Worm (Caenorhabditis elegans) whole organism, L3 larva: ENCODE results near the gene sre-27.

Source experiments
- R02D3.7 ChIP-seq: fragments of 150-350 bp; optimal IDR thresholded peaks from 2 replicates; lab custom pipeline; 2014; ENCODE audit warnings: missing biosample characterization, missing genetic modification characterization
- ZK546.5 ChIP-seq: sonication (generic microtip); optimal IDR thresholded peaks from 2 replicates; lab custom pipeline; 2017; ENCODE audit warnings: missing biosample characterization, missing genetic modification characterization
- aly-2 ChIP-seq: fragments of 150-350 bp; optimal IDR thresholded peaks from 2 replicates; lab custom pipeline; 2014; ENCODE audit warnings: missing biosample characterization, missing genetic modification characterization
- ceh-16 ChIP-seq: sonication (generic microtip); optimal IDR thresholded peaks from 2 replicates; lab custom pipeline; 2017; ENCODE audit warnings: missing biosample characterization, missing genetic modification characterization
- ceh-28 ChIP-seq: fragments of 150-350 bp; optimal IDR thresholded peaks from 2 replicates; lab custom pipeline; 2014; ENCODE audit warnings: missing biosample characterization, missing genetic modification reagents, missing genetic modification characterization
- ceh-82 ChIP-seq: fragments of 150-350 bp; optimal IDR thresholded peaks from 2 replicates; lab custom pipeline; 2014; ENCODE audit warnings: missing biosample characterization, missing genetic modification characterization
- ceh-9 ChIP-seq: sonication (generic microtip); optimal IDR thresholded peaks from 2 replicates; lab custom pipeline; 2018; ENCODE audit warnings: missing biosample characterization, missing genetic modification characterization
- daf-12 ChIP-seq: fragments of 150-350 bp; optimal IDR thresholded peaks from 2 replicates; lab custom pipeline; 2014; ENCODE audit warnings: missing biosample characterization, missing genetic modification reagents, missing genetic modification characterization
- egl-27 ChIP-seq: sonication (generic microtip); optimal IDR thresholded peaks from 4 replicates; lab custom pipeline; 2017; ENCODE audit warnings: missing biosample characterization, missing genetic modification reagents, missing genetic modification characterization
- egl-5 ChIP-seq: fragments of 150-350 bp; optimal IDR thresholded peaks from 2 replicates; lab custom pipeline; 2017; ENCODE audit warnings: missing biosample characterization, missing genetic modification reagents, missing genetic modification characterization, inconsistent platforms
- elt-1 ChIP-seq: fragments of 150-350 bp; optimal IDR thresholded peaks from 2 replicates; lab custom pipeline; 2014; ENCODE audit warnings: missing biosample characterization, missing genetic modification characterization
- fkh-10 ChIP-seq: sonication (generic microtip); optimal IDR thresholded peaks from 2 replicates; lab custom pipeline; 2017; ENCODE audit warnings: missing biosample characterization, missing genetic modification reagents, missing genetic modification characterization
- fkh-2 ChIP-seq: fragments of 150-350 bp; optimal IDR thresholded peaks from 2 replicates; lab custom pipeline; 2014; ENCODE audit warnings: missing biosample characterization, missing genetic modification reagents, missing genetic modification characterization
- fos-1 ChIP-seq: fragments of 150-350 bp; optimal IDR thresholded peaks from 2 replicates; lab custom pipeline; 2014; ENCODE audit warnings: missing biosample characterization, missing genetic modification characterization
- hmg-11 ChIP-seq: sonication (generic microtip); optimal IDR thresholded peaks from 2 replicates; lab custom pipeline; 2016; ENCODE audit warnings: missing genetic modification characterization, missing compliant biosample characterization
- jun-1 ChIP-seq: fragments of 150-350 bp; optimal IDR thresholded peaks from 2 replicates; lab custom pipeline; 2014; ENCODE audit warnings: missing biosample characterization, missing genetic modification reagents, missing genetic modification characterization
- lin-15B ChIP-seq: fragments of 150-350 bp; optimal IDR thresholded peaks from 2 replicates; lab custom pipeline; 2014; ENCODE audit warnings: missing biosample characterization, missing genetic modification characterization
- lin-39 ChIP-seq: fragments of 150-350 bp; optimal IDR thresholded peaks from 2 replicates; lab custom pipeline; 2018; ENCODE audit warnings: missing biosample characterization, missing genetic modification reagents, missing genetic modification characterization
- lsy-12 ChIP-seq: sonication (generic microtip); optimal IDR thresholded peaks from 2 replicates; lab custom pipeline; 2016; ENCODE audit warnings: mild to moderate bottlenecking, missing genetic modification characterization, missing compliant biosample characterization
- mdl-1 ChIP-seq: fragments of 150-350 bp; optimal IDR thresholded peaks from 2 replicates; lab custom pipeline; 2014; ENCODE audit warnings: missing biosample characterization, missing genetic modification characterization
- mml-1 ChIP-seq: fragments of 150-350 bp; sonication (generic microtip); optimal IDR thresholded peaks from 3 replicates; lab custom pipeline; 2014; ENCODE audit warnings: missing biosample characterization, missing genetic modification characterization
- nhr-11 ChIP-seq: fragments of 150-350 bp; optimal IDR thresholded peaks from 2 replicates; lab custom pipeline; 2014; ENCODE audit warnings: missing biosample characterization, missing genetic modification characterization
- nhr-12 ChIP-seq: fragments of 150-350 bp; optimal IDR thresholded peaks from 2 replicates; lab custom pipeline; 2014; ENCODE audit warnings: missing biosample characterization, missing genetic modification characterization
- nhr-23 ChIP-seq: fragments of 150-350 bp; optimal IDR thresholded peaks from 2 replicates; lab custom pipeline; 2014; ENCODE audit warnings: missing biosample characterization, missing genetic modification reagents, missing genetic modification characterization
- nhr-28 ChIP-seq: fragments of 150-350 bp; optimal IDR thresholded peaks from 2 replicates; lab custom pipeline; 2014; ENCODE audit warnings: missing biosample characterization, missing genetic modification characterization
- nhr-67 ChIP-seq: fragments of 150-350 bp; optimal IDR thresholded peaks from 2 replicates; lab custom pipeline; 2014; ENCODE audit warnings: missing biosample characterization, missing genetic modification characterization
- nhr-76 ChIP-seq: fragments of 150-350 bp; sonication (generic microtip); optimal IDR thresholded peaks from 5 replicates; lab custom pipeline; 2014; ENCODE audit warnings: missing biosample characterization, missing genetic modification characterization
- nhr-77 ChIP-seq: fragments of 150-350 bp; optimal IDR thresholded peaks from 2 replicates; lab custom pipeline; 2014; ENCODE audit warnings: missing biosample characterization, missing genetic modification characterization
- pqm-1 ChIP-seq: fragments of 150-350 bp; optimal IDR thresholded peaks from 2 replicates; lab custom pipeline; 2017; ENCODE audit warnings: missing biosample characterization, missing genetic modification characterization, inconsistent platforms
- sea-2 ChIP-seq: fragments of 150-350 bp; sonication (generic microtip); optimal IDR thresholded peaks from 4 replicates; lab custom pipeline; 2014; ENCODE audit warnings: missing biosample characterization, missing genetic modification reagents, missing genetic modification characterization
- tbx-2 ChIP-seq: sonication (generic microtip); optimal IDR thresholded peaks from 2 replicates; lab custom pipeline; 2016; ENCODE audit warnings: mild to moderate bottlenecking, missing genetic modification characterization, missing compliant biosample characterization
- unc-62 ChIP-seq: fragments of 150-350 bp; sonication (generic microtip); optimal IDR thresholded peaks from 4 replicates; lab custom pipeline; 2014; ENCODE audit warnings: missing biosample characterization, missing genetic modification reagents, missing genetic modification characterization
- zag-1 ChIP-seq: fragments of 150-350 bp; optimal IDR thresholded peaks from 2 replicates; lab custom pipeline; 2014; ENCODE audit warnings: missing biosample characterization, missing genetic modification characterization
- ztf-11 ChIP-seq: fragments of 150-350 bp; optimal IDR thresholded peaks from 2 replicates; lab custom pipeline; 2014; ENCODE audit warnings: missing biosample characterization, missing genetic modification characterization
- ztf-4 ChIP-seq: fragments of 150-350 bp; optimal IDR thresholded peaks from 2 replicates; lab custom pipeline; 2014; ENCODE audit warnings: missing biosample characterization, missing genetic modification characterization

The sre-27 gene

DNA sequence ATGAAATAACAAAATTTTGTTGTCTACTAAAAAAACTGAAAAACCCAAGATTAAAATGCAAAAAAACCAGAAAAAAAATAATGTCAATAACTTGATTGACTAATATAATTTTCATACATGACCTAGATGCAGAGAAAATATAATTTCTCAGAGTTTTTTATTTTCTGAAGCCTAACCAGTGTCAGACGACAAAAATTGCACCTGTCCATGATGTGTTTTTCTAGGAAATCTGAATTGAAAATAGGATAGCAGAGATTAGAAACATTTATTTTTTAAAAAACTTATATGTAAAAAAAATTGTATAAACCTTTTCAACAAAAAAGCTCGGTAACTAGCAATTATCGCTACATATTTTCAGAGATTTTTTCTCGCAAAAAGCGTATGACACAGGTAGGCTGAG is 582 bp upstream of the sre-27 start:
- TF ChIP-seq elt-1 (tag; lab: Kevin White, UChicago), result no peak
- no peak for TF ChIP-seq mdl-1 (tag; lab: Kevin White, UChicago)
- TF ChIP-seq egl-5, result no peak
- no peak for TF ChIP-seq ceh-28 (tag; lab: Kevin White, UChicago)
- TF ChIP-seq nhr-12 (tag; lab: Kevin White, UChicago), result no peak
- no peak for TF ChIP-seq ztf-4
- no peak for TF ChIP-seq fkh-2 (tag; lab: Kevin White, UChicago)
- no peak for TF ChIP-seq hmg-11 (tag; lab: Kevin White, UChicago)
- no peak for TF ChIP-seq tbx-2
- TF ChIP-seq, all 47 proteins: peak for 0

DNA sequence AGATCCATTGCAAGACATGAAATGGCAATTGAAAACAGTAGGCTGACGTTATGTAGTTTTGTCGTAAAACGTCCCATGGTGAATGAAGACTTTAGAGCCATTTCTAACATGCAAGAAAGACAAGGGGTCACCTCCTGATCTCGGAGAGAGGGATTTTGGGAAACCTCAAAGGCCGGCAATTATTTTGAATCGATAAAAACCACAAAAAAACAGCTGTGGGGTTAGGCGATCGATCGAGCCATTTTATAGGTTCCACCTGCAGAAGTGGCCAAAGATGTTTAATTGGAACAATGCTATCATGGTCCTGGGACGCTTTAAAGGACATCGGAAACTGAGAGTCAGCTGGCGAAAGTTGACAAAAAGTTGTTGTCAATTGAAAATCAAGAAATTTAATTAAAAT is 2.6 kb downstream of the sre-27 start, which contains the start of gene Y57A10C.11:
Gene Y57A10C.11 (minus strand): TSS at position 101 of the 400 bp plus-strand sequence.
- TF ChIP-seq nhr-28 (tag; lab: Kevin White, UChicago) (no peak), lin-15B (tag; lab: Kevin White, UChicago) (no peak), egl-5 (no peak), nhr-11 (no peak), fos-1 (tag; lab: Kevin White, UChicago) (no peak), lin-39 (tag; lab: Kevin White, UChicago) (no peak), sea-2 (no peak), unc-62 (no peak), ZK546.5 (no peak)

DNA sequence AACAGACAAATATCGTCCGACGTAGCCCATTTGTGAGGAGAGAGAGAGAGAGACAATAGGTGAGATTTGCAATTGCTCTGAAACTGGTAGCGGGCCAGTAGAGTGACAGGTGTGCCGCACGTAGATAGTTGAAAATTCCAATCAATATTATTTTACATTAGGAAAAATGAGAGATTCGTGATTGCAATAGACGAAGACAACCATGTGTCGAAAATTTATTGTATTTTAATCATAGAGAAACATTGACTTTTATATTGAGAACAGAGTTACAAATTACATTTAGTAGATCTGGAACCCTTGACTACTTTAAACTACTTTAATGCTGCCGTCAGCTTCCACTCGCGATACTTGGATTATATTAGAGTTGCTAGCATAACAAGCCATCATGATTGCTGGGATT is 5.0 kb downstream of the sre-27 start, which contains the start of gene Y57A10C.1:
Gene Y57A10C.1 (minus strand): TSS at position 101 of the 400 bp plus-strand sequence.
- no peak for TF ChIP-seq ceh-16 (tag; lab: Kevin White, UChicago)
- TF ChIP-seq jun-1 (tag; lab: Kevin White, UChicago), result no peak
- no peak for TF ChIP-seq egl-27
- no peak for TF ChIP-seq nhr-11
- no peak for TF ChIP-seq nhr-76
- no peak for TF ChIP-seq egl-5
- no peak for TF ChIP-seq ceh-28 (tag; lab: Kevin White, UChicago)
- no peak for TF ChIP-seq fkh-2 (tag; lab: Kevin White, UChicago)
- TF ChIP-seq ztf-11 (tag; lab: Kevin White, UChicago), result no peak
- TF ChIP-seq zag-1 (tag; lab: Kevin White, UChicago), result no peak
- no peak for TF ChIP-seq pqm-1 (tag; lab: Kevin White, UChicago)
- TF ChIP-seq ceh-9 (tag; lab: Kevin White, UChicago), result no peak
- TF ChIP-seq, all 47 proteins: peak for 0

DNA sequence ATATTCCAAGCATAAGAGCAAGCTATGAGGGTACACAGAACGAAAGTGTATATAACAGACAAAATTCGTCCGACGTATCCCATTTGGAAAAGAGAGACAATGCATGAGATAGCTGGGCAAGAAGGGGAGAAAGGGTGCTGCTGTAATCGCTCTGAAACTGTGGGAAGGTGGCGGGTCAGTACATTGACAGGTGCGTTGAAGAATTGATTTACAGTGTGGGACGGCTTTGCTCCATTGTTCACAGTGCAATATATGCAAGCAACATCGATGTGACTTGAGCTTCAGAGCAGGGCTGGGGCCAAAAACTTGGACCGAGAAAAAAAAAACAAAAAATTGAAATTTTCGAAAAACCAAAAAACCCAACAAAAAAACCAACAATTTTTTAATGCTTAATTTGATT is 7.3 kb downstream of the sre-27 start, which contains the start of gene F57G9.3:
Gene F57G9.3 (minus strand): TSS at position 101 of the 400 bp plus-strand sequence.
- TF ChIP-seq nhr-12 (tag; lab: Kevin White, UChicago), result no peak
- no peak for TF ChIP-seq nhr-77 (tag; lab: Kevin White, UChicago)
- TF ChIP-seq unc-62, result no peak
- no peak for TF ChIP-seq jun-1 (tag; lab: Kevin White, UChicago)
- no peak for TF ChIP-seq ZK546.5
- TF ChIP-seq fkh-2 (tag; lab: Kevin White, UChicago), result no peak
- TF ChIP-seq aly-2 (tag; lab: Kevin White, UChicago), result no peak
- no peak for TF ChIP-seq zag-1 (tag; lab: Kevin White, UChicago)
- TF ChIP-seq hmg-11 (tag; lab: Kevin White, UChicago), result no peak
- no peak for TF ChIP-seq mdl-1 (tag; lab: Kevin White, UChicago)
- TF ChIP-seq daf-12 (tag; lab: Kevin White, UChicago), result no peak
- no peak for TF ChIP-seq fos-1 (tag; lab: Kevin White, UChicago)
- no peak for TF ChIP-seq egl-27
- TF ChIP-seq lsy-12, result no peak
- no peak for TF ChIP-seq ceh-16 (tag; lab: Kevin White, UChicago)
- TF ChIP-seq nhr-67, result no peak

DNA sequence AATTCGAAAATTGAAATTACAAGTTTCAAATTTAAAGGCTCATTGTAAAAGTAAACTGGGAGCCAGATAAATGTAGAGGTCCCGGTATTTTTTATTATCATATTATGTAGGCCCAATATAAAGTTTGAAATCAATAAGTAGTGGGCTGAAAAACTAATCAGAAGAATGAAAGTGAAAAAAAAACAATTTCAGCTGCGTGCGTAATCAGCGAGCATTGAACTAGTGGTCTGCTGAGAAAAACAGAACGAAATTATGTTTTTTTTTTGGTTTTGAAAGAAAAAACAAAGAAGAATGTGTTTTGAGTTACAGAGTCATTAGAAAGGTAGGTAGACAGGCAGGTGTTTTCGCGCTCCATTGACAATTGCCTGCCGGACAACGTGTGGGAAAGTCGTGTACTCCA is 8.7 kb downstream of the sre-27 start, which contains the start of gene sre-31:
Gene sre-31 (minus strand): TSS at position 101 of the 400 bp plus-strand sequence.
- TF ChIP-seq R02D3.7 (tag; lab: Kevin White, UChicago), result no peak

DNA sequence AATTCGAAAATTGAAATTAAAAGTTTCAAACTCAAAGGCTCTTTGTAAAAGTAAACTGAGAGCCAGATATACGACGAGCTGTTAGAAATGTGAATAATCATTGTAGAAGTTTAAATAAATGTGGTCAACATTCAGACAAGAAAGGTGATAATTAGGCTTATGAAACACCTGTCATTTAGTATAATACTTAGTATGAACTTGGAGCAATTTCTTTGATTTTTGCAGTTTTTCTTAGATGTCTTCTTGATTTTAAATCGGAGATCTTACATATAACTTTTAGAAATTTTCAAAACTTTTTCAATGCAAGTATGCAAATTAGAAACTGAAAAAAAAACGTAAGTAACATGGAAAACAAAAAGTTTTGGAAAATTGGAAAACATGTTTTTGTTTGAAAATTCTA is 11.0 kb downstream of the sre-27 start, which contains the start of gene sre-30:
Gene sre-30 (minus strand): TSS at position 101 of the 400 bp plus-strand sequence.
- no peak for TF ChIP-seq mml-1 (tag; lab: Kevin White, UChicago)
- no peak for TF ChIP-seq elt-1 (tag; lab: Kevin White, UChicago)
- no peak for TF ChIP-seq daf-12 (tag; lab: Kevin White, UChicago)
- TF ChIP-seq ztf-4, result no peak
- TF ChIP-seq ceh-82 (tag; lab: Kevin White, UChicago), result no peak
- TF ChIP-seq nhr-11, result no peak
- no peak for TF ChIP-seq fkh-10 (GFP tag; lab: Kevin White, UChicago)
- TF ChIP-seq nhr-23, result no peak
- no peak for TF ChIP-seq ceh-28 (tag; lab: Kevin White, UChicago)
